Fruit fly (Drosophila melanogaster): ENCODE data around the gene Rad9.

The Rad9 gene

dm6 chr3L:18867521-18867920 lies 4.8 kb downstream of the Rad9 start, which contains the start of gene Dysb (continued):
- TF ChIP-seq CG6808 (GFP tag; optimal IDR thresholded peaks at IDR 0.05) (peak; percentile 76), salr (GFP tag; optimal IDR thresholded peaks at IDR 0.05) (peak in 1 of 2 experiments; percentile 72), Sox102F (GFP tag; optimal IDR thresholded peaks at IDR 0.05) (peak; percentile 84), dsx (GFP tag; optimal IDR thresholded peaks at IDR 0.05; ENCODE audit: poor library complexity, severe bottlenecking) (peak; percentile 72), vri (GFP tag; optimal IDR thresholded peaks at IDR 0.05) (peak; percentile 73), CG1621 (tag; optimal IDR thresholded peaks at IDR 0.05) (no peak), net (GFP tag; optimal IDR thresholded peaks at IDR 0.05) (no peak), Sox14 (GFP tag; optimal IDR thresholded peaks at IDR 0.05) (peak; percentile 73), lz (GFP tag; optimal IDR thresholded peaks at IDR 0.05) (peak; percentile 73), Sox15 (GFP tag; optimal IDR thresholded peaks at IDR 0.05) (peak; percentile 29), CG6854 (GFP tag; optimal IDR thresholded peaks at IDR 0.05) (peak; percentile 71), cyc (GFP tag; optimal IDR thresholded peaks at IDR 0.05) (peak; percentile 66), CG8119 (GFP tag; IDR thresholded peaks at IDR 0.05) (peak; percentile 92; the same call in 2 of the 3 replicates), achi (GFP tag; optimal IDR thresholded peaks at IDR 0.05) (peak; percentile 85), Hr39 (GFP tag; optimal IDR thresholded peaks at IDR 0.05) (peak; percentile 68), fd59A (GFP tag; optimal IDR thresholded peaks at IDR 0.05) (peak; percentile 42), CG7368 (GFP tag; optimal IDR thresholded peaks at IDR 0.05) (peak; percentile 76), CG16779 (tag; optimal IDR thresholded peaks at IDR 0.05) (no peak), CG6163 (GFP tag; IDR thresholded peaks at IDR 0.05) (peak; percentile 91), CG8319 (GFP tag; optimal IDR thresholded peaks at IDR 0.05) (peak; percentile 50), Hr4 (GFP tag; optimal IDR thresholded peaks at IDR 0.05) (peak; percentile 84), CG6276 (GFP tag; optimal IDR thresholded peaks at IDR 0.05) (no peak)

- no peak for TF ChIP-seq CG7368 (GFP tag; optimal IDR thresholded peaks at IDR 0.05)
- peak; percentile 83 for TF ChIP-seq fkh (GFP tag; optimal IDR thresholded peaks at IDR 0.05)
Measured at dm6 chr3L:18865447-18866367, 6.6 kb downstream of the Rad9 start, which contains the start of gene CG14074. Gene CG14074, plus strand, starts transcription at chr3L:18866225.

DNA sequence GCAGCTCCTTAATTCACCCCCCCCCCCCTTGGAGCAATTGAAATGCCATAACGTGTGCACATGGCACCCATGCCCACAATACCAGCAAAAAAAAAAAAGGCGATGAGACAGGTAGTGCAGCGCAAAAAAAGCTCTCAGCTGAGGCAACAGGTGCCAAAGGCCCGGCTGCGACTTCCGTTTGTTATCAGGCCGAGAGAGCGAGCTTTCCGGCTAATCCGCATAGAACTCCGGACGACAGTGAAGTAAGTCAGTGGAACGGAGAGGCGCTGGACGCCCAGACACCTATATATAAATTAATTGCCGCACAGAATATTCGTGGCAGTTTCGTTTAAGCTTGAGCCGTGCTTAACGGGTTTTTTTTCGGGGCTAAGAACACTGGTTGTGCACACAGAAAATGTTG lies 9.0 kb downstream of the Rad9 start, which contains the start of gene CG6865:
Gene CG6865, plus strand, starts transcription at position 321 of the 400 bp plus-strand sequence.
- TF ChIP-seq achi (GFP tag; optimal IDR thresholded peaks at IDR 0.05) = no peak
- peak; percentile 30 for TF ChIP-seq vri (GFP tag; optimal IDR thresholded peaks at IDR 0.05)
- no peak for TF ChIP-seq CG6854 (GFP tag; optimal IDR thresholded peaks at IDR 0.05)

dm6 chr3L:18861893-18862292 lies 10.5 kb downstream of the Rad9 start:
- TF ChIP-seq Eip93F (GFP tag; optimal IDR thresholded peaks at IDR 0.05) (no peak), topi (GFP tag; optimal IDR thresholded peaks at IDR 0.05) (no peak)

- TF ChIP-seq Gug (GFP tag; IDR thresholded peaks at IDR 0.05) = no peak
Measured at dm6 chr3L:18860467-18860866, 11.9 kb downstream of the Rad9 start.

- TF ChIP-seq Hr4 (GFP tag; optimal IDR thresholded peaks at IDR 0.05) (no peak), fkh (GFP tag; optimal IDR thresholded peaks at IDR 0.05) (no peak), CG3919 (GFP tag; optimal IDR thresholded peaks at IDR 0.05) (no peak), acj6 (GFP tag; optimal IDR thresholded peaks at IDR 0.05) (no peak), Blimp-1 (GFP tag; optimal IDR thresholded peaks at IDR 0.05) (no peak), achi (GFP tag; optimal IDR thresholded peaks at IDR 0.05) (no peak), esn (GFP tag; optimal IDR thresholded peaks at IDR 0.05) (no peak), CG9139 (GFP tag; optimal IDR thresholded peaks at IDR 0.05) (no peak), Eip75B (GFP tag; optimal IDR thresholded peaks at IDR 0.05) (no peak), Met (GFP tag; optimal IDR thresholded peaks at IDR 0.05) (no peak)
Measured at dm6 chr3L:18854412-18854811, 17.9 kb downstream of the Rad9 start.
